Worm (Caenorhabditis elegans): ENCODE results near the gene C30G4.2.

DNA sequence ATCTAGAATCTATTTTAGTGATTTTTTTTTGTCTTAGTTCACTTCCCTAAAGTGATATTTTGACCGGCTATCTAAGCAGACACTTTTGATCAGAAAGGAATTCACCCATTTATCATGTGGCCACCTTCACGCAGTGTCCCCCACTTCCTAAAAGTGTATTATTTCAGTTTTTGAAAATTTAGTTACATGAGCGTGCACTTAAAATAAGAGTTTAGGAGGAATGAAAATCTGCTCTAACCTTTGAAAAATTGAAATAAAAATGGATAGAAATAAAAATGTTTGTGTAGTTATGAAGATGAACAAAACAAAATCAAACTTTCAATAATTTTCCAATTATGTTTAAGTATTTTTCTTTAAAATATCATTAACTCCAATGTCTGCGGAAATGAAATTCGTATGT, 14.3 kb upstream of the C30G4.2 start:
- no peak for TF ChIP-seq sox-4 (tag; optimal IDR thresholded peaks at IDR 0.05)
- TF ChIP-seq lin-11 (tag; optimal IDR thresholded peaks at IDR 0.05), result no peak
- TF ChIP-seq mec-3 (tag; optimal IDR thresholded peaks at IDR 0.05; ENCODE audit: borderline replicate concordance), result no peak
- TF ChIP-seq pqm-1 (tag; optimal IDR thresholded peaks at IDR 0.05), result no peak
- TF ChIP-seq K02D7.2 (tag; optimal IDR thresholded peaks at IDR 0.05), result no peak
- TF ChIP-seq rnt-1 (tag; optimal IDR thresholded peaks at IDR 0.05), result no peak
- TF ChIP-seq unc-86 (tag; optimal IDR thresholded peaks at IDR 0.05), result no peak
- TF ChIP-seq ceh-45 (GFP tag; IDR thresholded peaks at IDR 0.05), result no peak
- TF ChIP-seq pha-4 (tag; optimal IDR thresholded peaks at IDR 0.05), result no peak
- no peak for TF ChIP-seq ceh-18 (tag; optimal IDR thresholded peaks at IDR 0.05)
- no peak for TF ChIP-seq hlh-6 (tag; optimal IDR thresholded peaks at IDR 0.05)
- TF ChIP-seq lim-6 (tag; optimal IDR thresholded peaks at IDR 0.05), result no peak
- TF ChIP-seq fkh-6 (tag; optimal IDR thresholded peaks at IDR 0.05), result no peak
- TF ChIP-seq hlh-15 (tag; optimal IDR thresholded peaks at IDR 0.05), result no peak
